Fruit fly (Drosophila melanogaster): ENCODE measurements around the gene Pdxk.

Pdxk gene

dm6 chr3L:9398028-9398427, 37.9 kb downstream of the Pdxk start:
- TF ChIP-seq CG5204 (GFP tag; optimal IDR thresholded peaks at IDR 0.05) (no peak), tj (GFP tag; optimal IDR thresholded peaks at IDR 0.05) (no peak), CG11617 (GFP tag; optimal IDR thresholded peaks at IDR 0.05) (no peak), Clk (GFP tag; optimal IDR thresholded peaks at IDR 0.05) (no peak), toe (GFP tag; optimal IDR thresholded peaks at IDR 0.05) (no peak), Crg-1 (GFP tag; optimal IDR thresholded peaks at IDR 0.05) (no peak), Mnt (GFP tag; optimal IDR thresholded peaks at IDR 0.05) (no peak), CG33017 (tag; optimal IDR thresholded peaks at IDR 0.05) (no peak), CG14711 (tag; optimal IDR thresholded peaks at IDR 0.05) (no peak), CG12768 (GFP tag; optimal IDR thresholded peaks at IDR 0.05) (no peak), CG7045 (GFP tag; optimal IDR thresholded peaks at IDR 0.05) (no peak), bab1 (GFP tag; optimal IDR thresholded peaks at IDR 0.05) (no peak), cnc (optimal IDR thresholded peaks at IDR 0.05) (no peak), Hr96 (GFP tag; optimal IDR thresholded peaks at IDR 0.05) (no peak), pad (GFP tag; optimal IDR thresholded peaks at IDR 0.05) (no peak), CG1620 (GFP tag; optimal IDR thresholded peaks at IDR 0.05) (no peak), cic (GFP tag; optimal IDR thresholded peaks at IDR 0.05) (no peak), kay (GFP tag; ENCODE audit: borderline replicate concordance) (no peak), CG7101 (tag; optimal IDR thresholded peaks at IDR 0.05) (no peak), ovo (GFP tag; optimal IDR thresholded peaks at IDR 0.05) (no peak)

DNA sequence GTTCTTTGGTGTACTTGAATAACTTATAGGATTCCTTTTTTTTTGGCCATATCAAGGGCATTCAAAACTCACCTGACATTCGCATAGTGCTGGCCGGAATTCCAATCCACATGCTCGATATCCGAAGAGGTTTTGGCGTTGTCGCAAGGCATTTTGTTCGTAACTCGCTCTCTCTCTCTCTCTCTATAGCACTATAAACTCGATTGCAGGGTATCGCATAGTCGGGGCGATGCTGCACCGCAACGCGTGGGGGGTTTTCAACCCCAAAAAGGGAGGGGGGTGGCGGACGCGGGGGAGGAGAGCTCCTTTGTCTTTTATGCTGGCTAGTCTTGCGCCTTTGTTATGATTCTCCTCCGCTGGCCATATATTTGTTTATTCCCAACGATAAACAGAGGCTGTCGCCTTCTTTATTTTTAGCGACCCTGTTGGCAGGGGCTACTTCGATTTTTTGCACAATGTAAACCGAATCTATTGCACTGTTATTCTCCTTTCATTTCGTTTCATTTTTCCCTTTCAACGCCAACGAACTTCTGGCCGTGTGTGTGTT, 38.4 kb downstream of the Pdxk start:
- TF ChIP-seq tj (GFP tag; optimal IDR thresholded peaks at IDR 0.05) (no peak), CG14711 (tag; optimal IDR thresholded peaks at IDR 0.05) (no peak), CG33017 (tag; optimal IDR thresholded peaks at IDR 0.05) (no peak), CG7045 (GFP tag; optimal IDR thresholded peaks at IDR 0.05) (peak; percentile 45), Hr96 (GFP tag; optimal IDR thresholded peaks at IDR 0.05) (no peak), cnc (optimal IDR thresholded peaks at IDR 0.05) (no peak)

dm6 chr3L:9399013-9399750, 39.1 kb downstream of the Pdxk start, which contains the start of gene CG4080:
Gene CG4080 (minus strand): TSS chr3L:9399227.
- TF ChIP-seq CG12768 (GFP tag; optimal IDR thresholded peaks at IDR 0.05) (no peak), cic (GFP tag; optimal IDR thresholded peaks at IDR 0.05) (peak; percentile 38), CG5204 (GFP tag; optimal IDR thresholded peaks at IDR 0.05) (no peak), pad (GFP tag; optimal IDR thresholded peaks at IDR 0.05) (no peak), CG14711 (tag; optimal IDR thresholded peaks at IDR 0.05) (peak; percentile 43), Mnt (GFP tag; optimal IDR thresholded peaks at IDR 0.05) (peak; percentile 63), Hr96 (GFP tag; optimal IDR thresholded peaks at IDR 0.05) (no peak), kay (GFP tag; ENCODE audit: borderline replicate concordance) (peak; percentile 98), CG7045 (GFP tag; optimal IDR thresholded peaks at IDR 0.05) (no peak), toe (GFP tag; optimal IDR thresholded peaks at IDR 0.05) (no peak), bab1 (GFP tag; optimal IDR thresholded peaks at IDR 0.05) (peak; percentile 42), CG1620 (GFP tag; optimal IDR thresholded peaks at IDR 0.05) (peak; percentile 49), Clk (GFP tag; optimal IDR thresholded peaks at IDR 0.05) (no peak), tj (GFP tag; optimal IDR thresholded peaks at IDR 0.05) (no peak), ovo (GFP tag; optimal IDR thresholded peaks at IDR 0.05) (peak; percentile 39), CG33017 (tag; optimal IDR thresholded peaks at IDR 0.05) (peak; percentile 49), cnc (optimal IDR thresholded peaks at IDR 0.05) (no peak), Crg-1 (GFP tag; optimal IDR thresholded peaks at IDR 0.05) (peak; percentile 33), CG7101 (tag; optimal IDR thresholded peaks at IDR 0.05) (peak; percentile 37), CG11617 (GFP tag; optimal IDR thresholded peaks at IDR 0.05) (peak; percentile 76)

DNA sequence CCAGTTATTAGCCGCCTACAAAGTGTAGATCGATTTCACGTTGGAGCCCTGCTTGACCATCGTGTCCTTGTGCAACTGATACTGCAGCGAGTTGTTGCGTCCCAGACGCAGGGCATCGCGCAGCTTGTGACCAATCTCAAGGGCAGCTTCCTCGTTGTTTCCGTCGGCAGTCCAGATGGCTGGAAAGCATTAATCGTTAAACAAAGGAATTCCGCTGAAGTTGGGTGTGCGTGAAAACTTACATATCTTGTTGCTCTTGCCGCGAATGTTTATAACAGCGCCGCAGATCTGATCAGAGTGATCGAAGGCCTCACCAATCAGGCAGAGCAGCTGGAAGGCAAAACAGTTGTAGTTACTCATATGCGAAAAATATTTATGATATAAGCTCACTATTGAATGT, 39.7 kb downstream of the Pdxk start:
- TF ChIP-seq Clk (GFP tag; optimal IDR thresholded peaks at IDR 0.05) (no peak), cic (GFP tag; optimal IDR thresholded peaks at IDR 0.05) (no peak), Crg-1 (GFP tag; optimal IDR thresholded peaks at IDR 0.05) (no peak), toe (GFP tag; optimal IDR thresholded peaks at IDR 0.05) (no peak), Mnt (GFP tag; optimal IDR thresholded peaks at IDR 0.05) (no peak), ovo (GFP tag; optimal IDR thresholded peaks at IDR 0.05) (no peak)

- TF ChIP-seq cic (GFP tag; optimal IDR thresholded peaks at IDR 0.05), result no peak
- TF ChIP-seq tj (GFP tag; optimal IDR thresholded peaks at IDR 0.05), result no peak
- TF ChIP-seq CG12768 (GFP tag; optimal IDR thresholded peaks at IDR 0.05), result no peak
- TF ChIP-seq kay (GFP tag; ENCODE audit: borderline replicate concordance), result no peak
These were observed 40.7 kb downstream of the Pdxk start for dm6 chr3L:9400697-9401353.

- TF ChIP-seq kay (GFP tag; ENCODE audit: borderline replicate concordance) (peak; percentile 96), Hr96 (GFP tag; optimal IDR thresholded peaks at IDR 0.05) (no peak), tj (GFP tag; optimal IDR thresholded peaks at IDR 0.05) (peak; percentile 74), pad (GFP tag; optimal IDR thresholded peaks at IDR 0.05) (peak; percentile 87), CG12768 (GFP tag; optimal IDR thresholded peaks at IDR 0.05) (peak; percentile 13), ovo (GFP tag; optimal IDR thresholded peaks at IDR 0.05) (peak; percentile 93)
These were observed 41.4 kb downstream of the Pdxk start for dm6 chr3L:9401354-9402156.

Measured in whole organism, adult.